Fruit fly (Drosophila melanogaster): ENCODE measurements around the gene robl62A.

dm6 chr3L:1457998-1458728 is 19.3 kb upstream of the robl62A start:
- TF ChIP-seq CG13204 (GFP tag; optimal IDR thresholded peaks at IDR 0.05) (no peak), Ets98B (GFP tag; IDR thresholded peaks at IDR 0.05) (no peak), CG8159 (tag; optimal IDR thresholded peaks at IDR 0.05) (peak; percentile 18), CG9948 (tag; optimal IDR thresholded peaks at IDR 0.05) (peak; percentile 6), Pif1A (GFP tag; optimal IDR thresholded peaks at IDR 0.05) (no peak), CG10348 (GFP tag; IDR thresholded peaks at IDR 0.05) (no peak), Snoo (tag; optimal IDR thresholded peaks at IDR 0.05) (peak; percentile 74), fd96Ca (GFP tag; IDR thresholded peaks at IDR 0.05) (no peak), EcR (GFP tag; optimal IDR thresholded peaks at IDR 0.05) (peak; percentile 21), Pif1B (GFP tag; optimal IDR thresholded peaks at IDR 0.05) (no peak), D1 (tag; optimal IDR thresholded peaks at IDR 0.05) (no peak), CG15710 (tag; optimal IDR thresholded peaks at IDR 0.05) (no peak)

Data from whole organism, pupa.